Worm (Caenorhabditis elegans): ENCODE measurements around the gene F22E12.1.

F22E12.1 gene

DNA sequence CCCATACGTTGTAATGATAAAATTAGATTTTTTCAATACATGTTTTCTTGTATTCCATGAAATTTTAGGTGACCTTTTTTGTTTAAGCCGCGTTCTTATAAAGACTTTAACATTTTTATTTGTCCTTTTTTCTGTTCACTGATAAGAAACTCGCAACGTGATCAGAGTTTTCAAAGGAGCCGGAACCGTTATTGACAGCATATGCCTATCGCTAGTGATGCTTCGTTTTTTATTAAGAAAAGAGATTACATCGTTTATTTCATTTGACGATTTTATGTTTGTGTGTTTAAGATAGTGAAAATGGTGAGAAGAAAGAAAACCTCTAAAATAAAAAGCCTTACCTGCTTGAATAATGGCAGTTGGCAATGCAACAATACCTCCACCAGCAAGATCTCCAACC lies 24.5 kb downstream of the F22E12.1 start:
- TF ChIP-seq nhr-11 (tag; optimal IDR thresholded peaks at IDR 0.05) = no peak
- no peak for TF ChIP-seq ztf-16 (tag; optimal IDR thresholded peaks at IDR 0.05)
- no peak for TF ChIP-seq pqm-1 (tag; optimal IDR thresholded peaks at IDR 0.05)
- no peak for TF ChIP-seq rnt-1 (tag; optimal IDR thresholded peaks at IDR 0.05)
- no peak for TF ChIP-seq nhr-232 (tag; optimal IDR thresholded peaks at IDR 0.05)
- TF ChIP-seq pros-1 (tag; optimal IDR thresholded peaks at IDR 0.05) = no peak
- no peak for TF ChIP-seq T23F11.4 (GFP tag; optimal IDR thresholded peaks at IDR 0.05)
- TF ChIP-seq odd-2 (tag; optimal IDR thresholded peaks at IDR 0.05) = no peak
- no peak for TF ChIP-seq fkh-6 (tag; optimal IDR thresholded peaks at IDR 0.05)
- no peak for TF ChIP-seq ets-4 (tag; optimal IDR thresholded peaks at IDR 0.05)
- TF ChIP-seq elt-2 (tag; optimal IDR thresholded peaks at IDR 0.05) = no peak
- no peak for TF ChIP-seq ttx-3 (tag; optimal IDR thresholded peaks at IDR 0.05)
- TF ChIP-seq madf-2 (tag; optimal IDR thresholded peaks at IDR 0.05) = no peak
- TF ChIP-seq lim-6 (tag; optimal IDR thresholded peaks at IDR 0.05) = no peak
- TF ChIP-seq ceh-9 (tag; optimal IDR thresholded peaks at IDR 0.05) = no peak
- TF ChIP-seq C08G9.2 (tag; optimal IDR thresholded peaks at IDR 0.05) = no peak
- TF ChIP-seq ceh-18 (tag; optimal IDR thresholded peaks at IDR 0.05) = no peak
- TF ChIP-seq dmd-4 (tag; optimal IDR thresholded peaks at IDR 0.05; ENCODE audit: borderline replicate concordance) = no peak

DNA sequence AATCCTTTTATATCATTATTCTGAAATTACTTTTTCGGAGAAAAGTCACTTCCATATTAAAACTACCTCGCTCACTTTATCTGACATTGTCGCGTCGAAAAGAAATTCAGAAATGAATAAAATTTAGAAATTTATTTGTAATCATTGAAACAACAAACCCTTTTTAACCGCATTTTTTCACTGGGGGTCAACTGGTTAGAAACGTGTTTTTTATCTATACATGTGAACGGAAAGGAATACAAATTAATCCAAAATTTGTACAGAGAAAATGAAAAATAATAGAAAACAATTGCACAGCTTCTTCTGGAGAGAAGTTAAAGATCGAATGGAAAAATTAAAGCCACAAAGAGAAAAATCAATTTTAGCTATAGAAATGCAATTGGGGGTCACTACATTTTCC lies 28.5 kb downstream of the F22E12.1 start, which contains the start of gene tag-314:
TSS of gene tag-314 (minus strand) at position 101 of the 400 bp plus-strand sequence.
- no peak for TF ChIP-seq ceh-2 (tag; optimal IDR thresholded peaks at IDR 0.05)
- no peak for TF ChIP-seq pros-1 (tag; optimal IDR thresholded peaks at IDR 0.05)
- no peak for TF ChIP-seq ets-4 (tag; optimal IDR thresholded peaks at IDR 0.05)
- no peak for TF ChIP-seq hlh-8 (tag; optimal IDR thresholded peaks at IDR 0.05)
- no peak for TF ChIP-seq odd-2 (tag; optimal IDR thresholded peaks at IDR 0.05)
- no peak for TF ChIP-seq lin-11 (tag; optimal IDR thresholded peaks at IDR 0.05)
- TF ChIP-seq ceh-31 (tag; optimal IDR thresholded peaks at IDR 0.05) = no peak
- no peak for TF ChIP-seq mec-3 (tag; optimal IDR thresholded peaks at IDR 0.05; ENCODE audit: borderline replicate concordance)
- TF ChIP-seq ztf-16 (tag; optimal IDR thresholded peaks at IDR 0.05) = no peak
- no peak for TF ChIP-seq hlh-15 (tag; optimal IDR thresholded peaks at IDR 0.05)
- TF ChIP-seq nhr-232 (tag; optimal IDR thresholded peaks at IDR 0.05) = no peak
- TF ChIP-seq pqm-1 (tag; optimal IDR thresholded peaks at IDR 0.05) = no peak
- TF ChIP-seq ceh-22 (tag; optimal IDR thresholded peaks at IDR 0.05) = no peak
- TF ChIP-seq ceh-18 (tag; optimal IDR thresholded peaks at IDR 0.05) = no peak
- TF ChIP-seq K02D7.2 (tag; optimal IDR thresholded peaks at IDR 0.05) = no peak
- no peak for TF ChIP-seq sdc-2 (tag; optimal IDR thresholded peaks at IDR 0.05)

DNA sequence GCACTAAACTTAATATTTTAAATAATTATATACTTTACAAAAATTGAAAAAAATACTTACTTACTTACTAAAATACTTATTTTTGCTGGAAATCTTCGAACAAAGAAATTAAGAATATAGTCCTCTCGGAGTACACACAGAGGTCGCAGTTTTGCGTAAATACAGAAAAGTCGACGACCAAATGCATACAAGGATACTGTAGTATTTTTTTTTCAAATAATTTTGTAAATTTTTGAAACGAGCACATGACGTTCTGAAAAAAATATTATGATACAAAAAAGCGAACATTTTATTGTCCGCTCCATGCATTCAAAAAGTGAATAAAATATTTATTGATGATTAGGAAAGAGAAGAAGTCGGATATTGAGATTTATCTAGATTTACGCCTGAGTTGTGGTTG lies 30.9 kb downstream of the F22E12.1 start, which contains the start of gene apc-10:
TSS of gene apc-10 (minus strand) at position 101 of the 400 bp plus-strand sequence.
- TF ChIP-seq lin-11 (tag; optimal IDR thresholded peaks at IDR 0.05) (no peak), tbx-2 (tag; optimal IDR thresholded peaks at IDR 0.05) (no peak), hlh-15 (tag; optimal IDR thresholded peaks at IDR 0.05) (no peak), elt-4 (tag; optimal IDR thresholded peaks at IDR 0.05) (no peak), unc-42 (tag; optimal IDR thresholded peaks at IDR 0.05) (no peak), ceh-24 (tag; optimal IDR thresholded peaks at IDR 0.05) (no peak), rnt-1 (tag; optimal IDR thresholded peaks at IDR 0.05) (no peak), T23F11.4 (GFP tag; optimal IDR thresholded peaks at IDR 0.05) (no peak), K09A11.1 (tag; optimal IDR thresholded peaks at IDR 0.05; ENCODE audit: insufficient read depth) (no peak), ceh-19 (GFP tag; optimal IDR thresholded peaks at IDR 0.05) (no peak), hlh-13 (GFP tag; optimal IDR thresholded peaks at IDR 0.05) (no peak), pag-3 (tag; optimal IDR thresholded peaks at IDR 0.05; ENCODE audit: borderline replicate concordance) (no peak), che-1 (tag; optimal IDR thresholded peaks at IDR 0.05) (no peak), pha-2 (tag; optimal IDR thresholded peaks at IDR 0.05) (no peak), pax-1 (tag; optimal IDR thresholded peaks at IDR 0.05) (no peak), sox-2 (GFP tag; IDR thresholded peaks at IDR 0.05) (no peak), unc-86 (tag; optimal IDR thresholded peaks at IDR 0.05) (no peak), odd-2 (tag; optimal IDR thresholded peaks at IDR 0.05) (no peak)
